Worm (Caenorhabditis elegans) whole organism, young adult: ENCODE data around the gene C36A4.11.
A peak's percentile ranks its signal among the peaks of the same experiment; 100 is the strongest.
"Not testable (repeated sequence)": the region's sequence is repeated elsewhere in the genome, so short reads cannot be mapped to it uniquely, and the experiment has no call there.

ENCODE experiments used
- F22D6.2 ChIP-seq: sonication (generic microtip); optimal IDR thresholded peaks from 2 replicates; lab custom pipeline; 2016; ENCODE audit warnings: mild to moderate bottlenecking, missing genetic modification characterization, missing compliant biosample characterization
- attf-5 ChIP-seq: fragments of 200-800 bp; sonication (Bioruptor generic); optimal IDR thresholded peaks from 2 replicates; lab custom pipeline; 2018; ENCODE audit warnings: mild to moderate bottlenecking, missing genetic modification characterization, missing compliant biosample characterization
- chd-7 ChIP-seq: sonication (generic microtip); optimal IDR thresholded peaks from 2 replicates; lab custom pipeline; 2016; ENCODE audit warnings: mild to moderate bottlenecking, missing genetic modification characterization, moderate library complexity, missing compliant biosample characterization
- hrde-1 ChIP-seq: sonication (generic microtip); optimal IDR thresholded peaks from 2 replicates; lab custom pipeline; 2016; ENCODE audit warnings: missing genetic modification characterization, mild to moderate bottlenecking, missing compliant biosample characterization, moderate library complexity, missing genotype, missing genetic modification reagents, borderline replicate concordance
- unc-62 ChIP-seq: fragments of 150-350 bp; optimal IDR thresholded peaks from 2 replicates; lab custom pipeline; 2014; ENCODE audit warnings: missing biosample characterization, missing genetic modification reagents, missing genetic modification characterization
- ztf-25 ChIP-seq: fragments of 200-800 bp; sonication (Bioruptor generic); IDR thresholded peaks from 2 replicates; pipeline ENCODE4 v1.3.6; 2022; ENCODE audit warnings: missing genetic modification reagents, missing genetic modification characterization, missing compliant biosample characterization

DNA sequence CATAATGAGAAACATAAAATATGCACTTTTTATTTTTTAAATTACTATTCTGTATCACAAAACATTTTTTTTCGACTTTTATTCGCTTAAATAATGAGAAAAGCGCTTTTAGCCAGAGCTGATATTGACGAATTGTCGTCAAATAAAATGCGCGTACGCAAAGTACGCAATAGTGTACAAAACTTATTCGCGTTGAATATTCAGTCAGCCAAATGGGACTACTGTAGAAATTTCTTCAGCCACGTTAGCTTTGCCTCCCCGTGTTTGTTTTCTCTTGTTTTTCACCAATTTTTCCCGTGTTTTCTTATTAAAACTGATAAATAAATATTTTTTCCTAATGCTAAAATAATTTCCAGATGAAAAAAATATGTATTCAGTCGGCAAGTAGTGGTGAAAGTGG is 16.6 kb downstream of the C36A4.11 start:
- not testable (repeated sequence) for TF ChIP-seq ztf-25 (GFP tag; lab: Robert Waterston, UW); hrde-1 (tag; lab: Kevin White, UChicago); F22D6.2; unc-62 (GFP tag; lab: Kevin White, UChicago); chd-7
- TF ChIP-seq attf-5 (GFP tag; lab: Kevin White, UChicago) = peak; percentile 28
